Fruit fly (Drosophila melanogaster) whole organism, embryonic: ENCODE data around the gene CG3702.

Experiments
- CG10431 ChIP-seq: fragments of 200-800 bp; sonication (Bioruptor generic); optimal IDR thresholded peaks from 3 replicates; lab custom pipeline; 2018; ENCODE audit warnings: missing biosample characterization, mild to moderate bottlenecking, missing genetic modification characterization
- CG10462 ChIP-seq: fragments of 200-800 bp; sonication (Bioruptor generic); optimal IDR thresholded peaks from 2 replicates; lab custom pipeline; 2016; ENCODE audit warnings: missing biosample characterization, missing genetic modification characterization
- CG11456 ChIP-seq: fragments of 200-800 bp; sonication (Bioruptor generic); IDR thresholded peaks from 3 replicates; pipeline ENCODE4 v1.3.6; 2022; ENCODE audit warnings: missing biosample characterization, missing genetic modification characterization
- CG12219 ChIP-seq: fragments of 200-800 bp; sonication (Bioruptor generic); optimal IDR thresholded peaks from 3 replicates; lab custom pipeline; 2018; ENCODE audit warnings: missing biosample characterization, mild to moderate bottlenecking, missing genetic modification characterization
- CG13775 ChIP-seq: fragments of 200-800 bp; sonication (Bioruptor generic); optimal IDR thresholded peaks from 3 replicates; lab custom pipeline; 2017; ENCODE audit warnings: missing biosample characterization, mild to moderate bottlenecking, missing genetic modification characterization
- CG15011 ChIP-seq: fragments of 200-800 bp; sonication (Bioruptor generic); optimal IDR thresholded peaks from 3 replicates; lab custom pipeline; 2018; ENCODE audit warnings: missing biosample characterization, mild to moderate bottlenecking, missing genetic modification characterization
- CG15479 ChIP-seq: fragments of 200-800 bp; sonication (Bioruptor generic); optimal IDR thresholded peaks from 3 replicates; lab custom pipeline; 2019; ENCODE audit warnings: missing biosample characterization, mild to moderate bottlenecking, missing genetic modification characterization, moderate library complexity
- CG16779 ChIP-seq: fragments of 200-800 bp; sonication (Bioruptor generic); IDR thresholded peaks from 2 replicates; pipeline ENCODE4 v1.3.6; 2022; ENCODE audit warnings: missing biosample characterization, missing genetic modification characterization
- CG16813 ChIP-seq: fragments of 200-800 bp; sonication (Bioruptor generic); IDR thresholded peaks from 3 replicates; pipeline ENCODE4 v1.3.6; 2022; ENCODE audit warnings: missing biosample characterization, missing genetic modification characterization; ENCODE audit not compliant: partially characterized antibody
- CG17186 ChIP-seq: fragments of 200-800 bp; sonication (Bioruptor generic); optimal IDR thresholded peaks from 3 replicates; lab custom pipeline; 2017; ENCODE audit warnings: missing biosample characterization, missing genetic modification reagents, missing genetic modification characterization
- CG17612 ChIP-seq: fragments of 200-800 bp; sonication (Bioruptor generic); IDR thresholded peaks from 2 replicates; pipeline ENCODE4 v1.3.6; 2022; ENCODE audit warnings: missing biosample characterization, missing genetic modification characterization
- CG17912 ChIP-seq: fragments of 200-800 bp; sonication (Bioruptor generic); optimal IDR thresholded peaks from 2 replicates; lab custom pipeline; 2018; ENCODE audit warnings: missing biosample characterization, mild to moderate bottlenecking, missing genetic modification characterization
- CG31441 ChIP-seq: fragments of 200-800 bp; sonication (Bioruptor generic); IDR thresholded peaks from 2 replicates; pipeline ENCODE4 v1.3.6; 2022; ENCODE audit warnings: missing biosample characterization, missing genetic modification characterization
- CG4404 ChIP-seq: fragments of 200-800 bp; sonication (Bioruptor generic); IDR thresholded peaks from 2 replicates; pipeline ENCODE4 v1.3.6; 2022; ENCODE audit warnings: missing biosample characterization, missing genetic modification characterization
- CG4424 ChIP-seq: fragments of 200-800 bp; sonication (Bioruptor generic); optimal IDR thresholded peaks from 3 replicates; lab custom pipeline; 2016; ENCODE audit warnings: missing biosample characterization, missing genetic modification characterization
- CG4707 ChIP-seq: fragments of 200-800 bp; sonication (Bioruptor generic); optimal IDR thresholded peaks from 2 replicates; lab custom pipeline; 2018; ENCODE audit warnings: missing biosample characterization, mild to moderate bottlenecking, missing genetic modification characterization, moderate library complexity
- CG7839 ChIP-seq: fragments of 200-800 bp; sonication (Bioruptor generic); optimal IDR thresholded peaks from 3 replicates; lab custom pipeline; 2018; ENCODE audit warnings: missing biosample characterization, mild to moderate bottlenecking, missing genetic modification characterization, moderate library complexity
- Camta ChIP-seq: fragments of 200-800 bp; sonication (Bioruptor generic); optimal IDR thresholded peaks from 2 replicates; lab custom pipeline; 2016; ENCODE audit warnings: missing biosample characterization, missing genetic modification characterization
- CkIIα-i1 ChIP-seq: fragments of 200-800 bp; sonication (Bioruptor generic); IDR thresholded peaks from 2 replicates; pipeline ENCODE4 v1.3.6; 2022; ENCODE audit warnings: missing biosample characterization, missing genetic modification characterization
- CoRest ChIP-seq: fragments of 200-800 bp; sonication (Bioruptor generic); optimal IDR thresholded peaks from 3 replicates; lab custom pipeline; 2018; ENCODE audit warnings: missing biosample characterization, mild to moderate bottlenecking, missing genetic modification characterization, moderate library complexity
- E2f1 ChIP-seq: fragments of 200-800 bp; sonication (Bioruptor generic); IDR thresholded peaks from 2 replicates; pipeline ENCODE4 v1.3.6; 2022; ENCODE audit warnings: missing biosample characterization, missing genetic modification characterization
- Ets65A ChIP-seq: fragments of 200-800 bp; sonication (Bioruptor generic); peaks from one replicate; lab custom pipeline; 2016; ENCODE audit warnings: missing biosample characterization, missing genetic modification characterization
- H15 ChIP-seq: fragments of 200-800 bp; sonication (Bioruptor generic); IDR thresholded peaks from 3 replicates; pipeline ENCODE4 v1.3.6; 2022; ENCODE audit warnings: missing biosample characterization, missing genetic modification characterization
- Hey ChIP-seq: fragments of 200-800 bp; sonication (Bioruptor generic); optimal IDR thresholded peaks from 3 replicates; lab custom pipeline; 2018; ENCODE audit warnings: missing biosample characterization, mild to moderate bottlenecking, missing genetic modification characterization
- Jarid2 ChIP-seq: fragments of 200-800 bp; sonication (Bioruptor generic); optimal IDR thresholded peaks from 3 replicates; lab custom pipeline; 2017; ENCODE audit warnings: mild to moderate bottlenecking, missing biosample characterization, missing genetic modification reagents, missing genetic modification characterization
- Lim3 ChIP-seq: fragments of 200-800 bp; sonication (Bioruptor generic); IDR thresholded peaks from 2 replicates; pipeline ENCODE4 v1.3.6; 2022; ENCODE audit warnings: missing biosample characterization, missing genetic modification characterization
- Nf-YA ChIP-seq: fragments of 200-800 bp; sonication (Bioruptor generic); IDR thresholded peaks from 2 replicates; pipeline ENCODE4 v1.3.6; 2022; ENCODE audit warnings: missing biosample characterization, missing genetic modification characterization
- Ptx1 ChIP-seq: fragments of 200-800 bp; sonication (Bioruptor generic); IDR thresholded peaks from 2 replicates; pipeline ENCODE4 v1.3.6; 2022; ENCODE audit warnings: missing biosample characterization, missing genetic modification characterization
- abd-A ChIP-seq: fragments of 200-800 bp; sonication (Bioruptor generic); optimal IDR thresholded peaks from 3 replicates; lab custom pipeline; 2019; ENCODE audit warnings: missing biosample characterization, mild to moderate bottlenecking, missing genetic modification characterization, moderate library complexity
- ac ChIP-seq: fragments of 200-800 bp; sonication (Bioruptor generic); optimal IDR thresholded peaks from 3 replicates; lab custom pipeline; 2017; ENCODE audit warnings: missing biosample characterization, mild to moderate bottlenecking, missing genetic modification characterization
- ase ChIP-seq: fragments of 200-800 bp; sonication (Bioruptor generic); IDR thresholded peaks from 3 replicates; pipeline ENCODE4 v1.3.6; 2022; ENCODE audit warnings: missing biosample characterization, missing genetic modification characterization
- bigmax ChIP-seq: fragments of 200-800 bp; sonication (Bioruptor generic); optimal IDR thresholded peaks from 2 replicates; lab custom pipeline; 2018; ENCODE audit warnings: missing biosample characterization, mild to moderate bottlenecking, missing genetic modification characterization
- bsh ChIP-seq, 2 experiments: fragments of 200-800 bp; sonication (Bioruptor generic); optimal IDR thresholded peaks; 2 replicates each; lab custom pipeline; 2017 to 2018; ENCODE audit warnings: mild to moderate bottlenecking in 2 of 2, missing biosample characterization in 2 of 2, missing genetic modification characterization in 2 of 2, moderate library complexity in 1 of 2
- chn ChIP-seq: fragments of 200-800 bp; sonication (Bioruptor generic); optimal IDR thresholded peaks from 2 replicates; lab custom pipeline; 2016; ENCODE audit warnings: missing biosample characterization, missing genetic modification characterization
- crc ChIP-seq: fragments of 200-800 bp; sonication (Bioruptor generic); optimal IDR thresholded peaks from 2 replicates; lab custom pipeline; 2016; ENCODE audit warnings: missing biosample characterization, missing genetic modification characterization
- dan ChIP-seq: fragments of 200-800 bp; sonication (Bioruptor generic); IDR thresholded peaks from 2 replicates; pipeline ENCODE4 v1.3.6; 2022; ENCODE audit warnings: missing biosample characterization, missing genetic modification characterization
- dpn ChIP-seq, 2 experiments: fragments of 200-800 bp; sonication (Bioruptor generic); optimal IDR thresholded peaks; 3 replicates each; lab custom pipeline; 2016; ENCODE audit warnings: missing biosample characterization in 2 of 2, missing genetic modification characterization in 2 of 2
- gsb-n ChIP-seq: fragments of 200-800 bp; sonication (Bioruptor generic); optimal IDR thresholded peaks from 3 replicates; lab custom pipeline; 2018; ENCODE audit warnings: missing biosample characterization, mild to moderate bottlenecking, missing genetic modification characterization
- lov ChIP-seq, 2 experiments: fragments of 200-800 bp in 1 of 2; fragments of >200 bp in 1 of 2; sonication (Bioruptor generic) in 1 of 2; IDR thresholded peaks in 1 of 2; optimal IDR thresholded peaks in 1 of 2; 2 replicates in 1 of 2; 3 replicates in 1 of 2; pipeline versions ENCODE4 v1.3.6 to Lab custom; 2017 to 2022; ENCODE audit warnings: missing biosample characterization in 1 of 2, missing genetic modification characterization in 1 of 2
- nom ChIP-seq: fragments of 200-800 bp; sonication (Bioruptor generic); optimal IDR thresholded peaks from 2 replicates; lab custom pipeline; 2017; ENCODE audit warnings: missing biosample characterization, missing genetic modification characterization, mild to moderate bottlenecking, moderate library complexity, missing genetic modification reagents
- otp ChIP-seq: fragments of 200-800 bp; sonication (Bioruptor generic); IDR thresholded peaks from 3 replicates; pipeline ENCODE4, ENCODE4 v1.3.6; 2022; ENCODE audit warnings: missing biosample characterization, missing genetic modification characterization
- pan ChIP-seq, 4 experiments: fragments of >200 bp in 3 of 4; fragments of 200-800 bp in 1 of 4; sonication (Bioruptor generic) in 1 of 4; optimal IDR thresholded peaks in 3 of 4; IDR thresholded peaks in 1 of 4; 2 replicates each; pipeline versions ENCODE4 v1.3.6 to Lab custom; 2017 to 2022; ENCODE audit warnings: missing biosample characterization in 2 of 4, missing genetic modification characterization in 2 of 4, mixed read lengths in 1 of 4
- pho ChIP-seq: fragments of 200-800 bp; sonication (Bioruptor generic); optimal IDR thresholded peaks from 2 replicates; lab custom pipeline; 2016; ENCODE audit warnings: missing biosample characterization, missing genetic modification characterization
- pros ChIP-seq: fragments of 200-800 bp; sonication (Bioruptor generic); optimal IDR thresholded peaks from 3 replicates; lab custom pipeline; 2019; ENCODE audit warnings: missing biosample characterization, mild to moderate bottlenecking, missing genetic modification characterization, moderate library complexity
- psq ChIP-seq: fragments of 200-800 bp; sonication (Bioruptor generic); optimal IDR thresholded peaks from 2 replicates; lab custom pipeline; 2017; ENCODE audit warnings: missing biosample characterization, missing genetic modification characterization
- sima ChIP-seq: fragments of 200-800 bp; sonication (Bioruptor generic); optimal IDR thresholded peaks from 2 replicates; lab custom pipeline; 2016; ENCODE audit warnings: missing biosample characterization, missing genetic modification characterization
- tin ChIP-seq: fragments of 200-800 bp; sonication (Bioruptor generic); optimal IDR thresholded peaks from 3 replicates; lab custom pipeline; 2016; ENCODE audit warnings: missing biosample characterization, missing genetic modification characterization
- vnd ChIP-seq: fragments of 200-800 bp; sonication (Bioruptor generic); IDR thresholded peaks from 3 replicates; pipeline ENCODE4 v1.3.6; 2022; ENCODE audit warnings: missing biosample characterization, missing genetic modification characterization; ENCODE audit not compliant: partially characterized antibody
- wor ChIP-seq: fragments of 200-800 bp; sonication (Bioruptor generic); IDR thresholded peaks from 2 replicates; pipeline ENCODE4 v1.3.6; 2022; ENCODE audit warnings: missing biosample characterization, missing genetic modification characterization
- yki ChIP-seq: fragments of >200 bp; optimal IDR thresholded peaks from 3 replicates; lab custom pipeline; 2018
- zf30C ChIP-seq: fragments of 200-800 bp; sonication (Bioruptor generic); optimal IDR thresholded peaks from 3 replicates; lab custom pipeline; 2018; ENCODE audit warnings: missing biosample characterization, mild to moderate bottlenecking, missing genetic modification characterization

CG3702 gene

DNA sequence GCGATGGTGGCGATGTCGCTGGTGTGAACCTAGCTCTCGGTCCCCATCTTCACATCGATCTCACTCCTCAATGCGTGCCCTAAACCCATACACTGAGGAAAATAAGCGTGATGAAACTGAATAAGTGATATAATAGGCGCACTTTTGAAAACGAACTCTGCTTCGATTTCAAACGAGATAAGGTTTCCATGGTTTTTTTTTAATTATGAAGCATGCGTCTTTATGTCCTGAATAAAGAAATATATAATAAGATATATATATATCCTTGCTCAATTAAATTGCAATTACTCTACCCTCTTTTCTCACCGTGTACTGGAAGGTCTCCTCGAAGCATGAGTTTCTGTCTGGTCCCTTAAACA lies 4.0 kb downstream of the CG3702 start (continued):
- TF ChIP-seq CG17912 (GFP tag; lab: Kevin White, UChicago), result no peak
- TF ChIP-seq tin (GFP tag; lab: Kevin White, UChicago), result peak; percentile 54
- TF ChIP-seq CG17612 (GFP tag; lab: Robert Waterston, UW), result no peak
- TF ChIP-seq vnd (GFP tag; lab: Robert Waterston, UW), result no peak
- TF ChIP-seq CG4424 (GFP tag; lab: Kevin White, UChicago), result peak; percentile 68
- peak; percentile 76 for TF ChIP-seq CG7839 (tag; lab: Kevin White, UChicago)
- no peak for TF ChIP-seq Nf-YA (GFP tag; lab: Robert Waterston, UW)
- no peak for TF ChIP-seq Lim3 (GFP tag; lab: Robert Waterston, UW)
- TF ChIP-seq Jarid2, result no peak
- TF ChIP-seq psq (GFP tag; lab: Kevin White, UChicago), result no peak
- no peak for TF ChIP-seq dan (GFP tag; lab: Robert Waterston, UW)
- 0 out of 3 replicates have a peak, but pooled peaks have one; percentile 6 for TF ChIP-seq H15 (GFP tag; lab: Robert Waterston, UW)
- TF ChIP-seq otp (GFP tag; lab: Robert Waterston, UW), result 0 out of 3 replicates have a peak, but pooled peaks have one; percentile 59
- no peak for TF ChIP-seq CG4707 (GFP tag; lab: Kevin White, UChicago)
- peak; percentile 33 for TF ChIP-seq CG10431 (GFP tag; lab: Kevin White, UChicago)
- TF ChIP-seq pho (GFP tag; lab: Kevin White, UChicago), result no peak
- no peak for TF ChIP-seq CG16813 (GFP tag; lab: Robert Waterston, UW)
- TF ChIP-seq CG17186, result no peak
- TF ChIP-seq bsh (GFP tag; optimal IDR thresholded peaks at IDR 0.05; lab: Kevin White, UChicago), result peak; percentile 73 to 90
- TF ChIP-seq abd-A (tag; lab: Kevin White, UChicago), result no peak
- TF ChIP-seq Camta (GFP tag; lab: Kevin White, UChicago), result no peak
- no peak for TF ChIP-seq Ets65A (GFP tag; lab: Kevin White, UChicago)
- no peak for TF ChIP-seq wor (GFP tag; lab: Robert Waterston, UW)
- TF ChIP-seq CkIIα-i1 (GFP tag; lab: Robert Waterston, UW), result no peak
- TF ChIP-seq zf30C, result peak; percentile 93
- TF ChIP-seq chn (GFP tag; lab: Kevin White, UChicago), result peak; percentile 3
- TF ChIP-seq dpn (GFP tag; optimal IDR thresholded peaks at IDR 0.05; lab: Kevin White, UChicago), result peak; percentile 10 to 22
- TF ChIP-seq sima (GFP tag; lab: Kevin White, UChicago), result no peak
- no peak for TF ChIP-seq yki (lab: Kevin White, UChicago)
- peak; percentile 75 for TF ChIP-seq CoRest
- TF ChIP-seq CG15479, result no peak
- peak; percentile 25; the same call in 1 of the 2 replicates for TF ChIP-seq E2f1 (GFP tag; lab: Robert Waterston, UW)
- TF ChIP-seq ase, result no peak
- peak; percentile 82 for TF ChIP-seq CG4404
- TF ChIP-seq CG31441 (GFP tag; lab: Robert Waterston, UW), result peak; percentile 86
- TF ChIP-seq ac (GFP tag; lab: Kevin White, UChicago), result peak; percentile 72
- no peak for TF ChIP-seq lov (optimal IDR thresholded peaks at IDR 0.05; lab: Kevin White, UChicago)
- 0 out of 3 replicates have a peak, but pooled peaks have one; percentile 61 for TF ChIP-seq lov (GFP tag; IDR thresholded peaks at IDR 0.05; lab: Robert Waterston, UW)
- no peak for TF ChIP-seq crc (GFP tag; lab: Kevin White, UChicago)
- peak; percentile 31 for TF ChIP-seq CG10462 (GFP tag; lab: Kevin White, UChicago)
- TF ChIP-seq Hey, result no peak
- peak; percentile 79 for TF ChIP-seq CG13775 (GFP tag; lab: Kevin White, UChicago)
- peak; percentile 85 for TF ChIP-seq nom (GFP tag; lab: Kevin White, UChicago)
- 0 out of 2 replicates have a peak, but pooled peaks have one; percentile 8 for TF ChIP-seq Ptx1
- TF ChIP-seq CG12219, result peak; percentile 4
- TF ChIP-seq gsb-n (tag; lab: Kevin White, UChicago), result peak; percentile 61
- no peak for TF ChIP-seq pan (optimal IDR thresholded peaks at IDR 0.05; lab: Kevin White, UChicago)
- peak in 1 of 2 experiments; percentile 43 for TF ChIP-seq pan (GFP tag; optimal IDR thresholded peaks at IDR 0.05 in 1 of 2, IDR thresholded peaks at IDR 0.05 in 1 of 2)
- no peak for TF ChIP-seq CG16779
- TF ChIP-seq CG15011 (GFP tag; lab: Kevin White, UChicago), result no peak
- TF ChIP-seq CG11456 (GFP tag; lab: Robert Waterston, UW), result no peak
- TF ChIP-seq pros (GFP tag; lab: Kevin White, UChicago), result no peak
- TF ChIP-seq bigmax (GFP tag; lab: Kevin White, UChicago), result no peak
